Worm (Caenorhabditis elegans) whole organism, young adult: ENCODE results near the gene rec-8.

Experiments used
- B0336.3 ChIP-seq: fragments of 200-800 bp; sonication (Bioruptor generic); IDR thresholded peaks from 2 replicates; pipeline ENCODE4 v1.3.6; 2022; ENCODE audit warnings: missing genetic modification characterization, missing compliant biosample characterization
- C06A6.2 ChIP-seq: fragments of 200-800 bp; sonication (Bioruptor generic); conservative IDR thresholded peaks from 2 replicates; pipeline ENCODE4 v1.3.6; 2022; ENCODE audit warnings: missing genetic modification characterization, missing compliant biosample characterization
- C17E4.6 ChIP-seq: fragments of 200-800 bp; sonication (Bioruptor generic); IDR thresholded peaks from 2 replicates; pipeline ENCODE4 v1.3.6; 2022; ENCODE audit warnings: missing genetic modification reagents, missing genetic modification characterization, missing compliant biosample characterization
- D2030.7 ChIP-seq: fragments of 200-800 bp; sonication (Bioruptor generic); IDR thresholded peaks from 2 replicates; pipeline ENCODE4 v1.3.6; 2022; ENCODE audit warnings: missing genetic modification reagents, missing genetic modification characterization, missing compliant biosample characterization
- F23B12.7 ChIP-seq: sonication (generic microtip); optimal IDR thresholded peaks from 2 replicates; lab custom pipeline; 2017; ENCODE audit warnings: missing genetic modification characterization, mild to moderate bottlenecking, missing compliant biosample characterization, antibody characterized with exemption, moderate library complexity; ENCODE audit not compliant: insufficient read depth
- F57A8.1 ChIP-seq: fragments of 200-800 bp; sonication (Bioruptor generic); optimal IDR thresholded peaks from 2 replicates; lab custom pipeline; 2018; ENCODE audit warnings: mild to moderate bottlenecking, missing genetic modification characterization, moderate library complexity, missing compliant biosample characterization
- K12H6.12 ChIP-seq: fragments of 200-800 bp; sonication (Bioruptor generic); optimal IDR thresholded peaks from 2 replicates; lab custom pipeline; 2018; ENCODE audit warnings: mild to moderate bottlenecking, missing genetic modification characterization, missing compliant biosample characterization
- Y56A3A.18 ChIP-seq: fragments of 200-800 bp; sonication (Bioruptor generic); IDR thresholded peaks from 2 replicates; pipeline ENCODE4 v1.3.6; 2022; ENCODE audit warnings: missing genetic modification reagents, missing genetic modification characterization, missing compliant biosample characterization
- akir-1 ChIP-seq: fragments of 200-800 bp; sonication (Bioruptor generic); optimal IDR thresholded peaks from 2 replicates; lab custom pipeline; 2018; ENCODE audit warnings: mild to moderate bottlenecking, missing genetic modification characterization, moderate library complexity, missing compliant biosample characterization
- ama-1 ChIP-seq, 3 experiments: fragments of 150-350 bp in 1 of 3; sonication (generic microtip) in 2 of 3; optimal IDR thresholded peaks; 2 replicates each; lab custom pipeline; 2014 to 2018; ENCODE audit warnings: missing biosample characterization in 2 of 3, missing genetic modification characterization in 2 of 3, missing genetic modification reagents in 2 of 3
- atf-7 ChIP-seq: sonication (generic microtip); optimal IDR thresholded peaks from 2 replicates; lab custom pipeline; 2017; ENCODE audit warnings: mild to moderate bottlenecking, missing genetic modification characterization, missing compliant biosample characterization
- athp-1 ChIP-seq: sonication (generic microtip); optimal IDR thresholded peaks from 2 replicates; lab custom pipeline; 2017; ENCODE audit warnings: mild to moderate bottlenecking, missing genetic modification characterization, missing compliant biosample characterization
- attf-3 ChIP-seq: fragments of 200-800 bp; sonication (Bioruptor generic); conservative IDR thresholded peaks from 2 replicates; pipeline ENCODE4 v1.3.6; 2022; ENCODE audit warnings: missing genetic modification reagents, missing genetic modification characterization, missing compliant biosample characterization
- attf-5 ChIP-seq: fragments of 200-800 bp; sonication (Bioruptor generic); optimal IDR thresholded peaks from 2 replicates; lab custom pipeline; 2018; ENCODE audit warnings: mild to moderate bottlenecking, missing genetic modification characterization, missing compliant biosample characterization
- cebp-1 ChIP-seq, 2 experiments: fragments of 200-800 bp in 1 of 2; sonication (Bioruptor generic) in 1 of 2; sonication (generic microtip) in 1 of 2; IDR thresholded peaks in 1 of 2; optimal IDR thresholded peaks in 1 of 2; 2 replicates each; pipeline versions ENCODE4 v1.3.6 to Lab custom; 2017 to 2022; ENCODE audit warnings: missing compliant biosample characterization in 2 of 2, missing genetic modification characterization in 2 of 2, mild to moderate bottlenecking in 1 of 2, missing genetic modification reagents in 1 of 2, moderate library complexity in 1 of 2
- ceh-79 ChIP-seq: sonication (generic microtip); optimal IDR thresholded peaks from 2 replicates; lab custom pipeline; 2017; ENCODE audit warnings: mild to moderate bottlenecking, missing genetic modification characterization, missing compliant biosample characterization
- dox-1 ChIP-seq: fragments of 200-800 bp; sonication (Bioruptor generic); IDR thresholded peaks from 2 replicates; pipeline ENCODE4 v1.3.6; 2022; ENCODE audit warnings: missing genetic modification reagents, missing genetic modification characterization, missing compliant biosample characterization
- dpff-1 ChIP-seq: sonication (generic microtip); optimal IDR thresholded peaks from 2 replicates; lab custom pipeline; 2017; ENCODE audit warnings: mild to moderate bottlenecking, missing genetic modification characterization, missing compliant biosample characterization
- dpl-1 ChIP-seq: fragments of 150-350 bp; optimal IDR thresholded peaks from 2 replicates; lab custom pipeline; 2014; ENCODE audit warnings: missing biosample characterization, missing genetic modification reagents, missing genetic modification characterization
- egrh-3 ChIP-seq: fragments of 200-800 bp; sonication (Bioruptor generic); IDR thresholded peaks from 2 replicates; pipeline ENCODE4 v1.3.6; 2022; ENCODE audit warnings: missing genetic modification reagents, missing genetic modification characterization, missing compliant biosample characterization
- ekl-4 ChIP-seq: fragments of 200-800 bp; sonication (Bioruptor generic); IDR thresholded peaks from 2 replicates; pipeline ENCODE4 v1.3.6; 2022; ENCODE audit warnings: missing genetic modification reagents, missing genetic modification characterization, missing compliant biosample characterization
- lin-54 ChIP-seq: fragments of 200-800 bp; sonication (Bioruptor generic); optimal IDR thresholded peaks from 2 replicates; lab custom pipeline; 2018; ENCODE audit warnings: mild to moderate bottlenecking, missing genetic modification characterization, missing compliant biosample characterization
- lsl-1 ChIP-seq: fragments of 200-800 bp; sonication (Bioruptor generic); optimal IDR thresholded peaks from 2 replicates; lab custom pipeline; 2018; ENCODE audit warnings: mild to moderate bottlenecking, missing genetic modification characterization, moderate library complexity, missing compliant biosample characterization
- lsy-27 ChIP-seq: sonication (generic microtip); optimal IDR thresholded peaks from 2 replicates; lab custom pipeline; 2017; ENCODE audit warnings: missing genetic modification characterization, mild to moderate bottlenecking, missing compliant biosample characterization, antibody characterized with exemption, missing genotype, borderline replicate concordance; ENCODE audit not compliant: insufficient read depth
- madf-10 ChIP-seq: sonication (generic microtip); optimal IDR thresholded peaks from 2 replicates; lab custom pipeline; 2016; ENCODE audit warnings: mild to moderate bottlenecking, missing genetic modification characterization, missing compliant biosample characterization
- madf-6 ChIP-seq: fragments of 200-800 bp; sonication (Bioruptor generic); IDR thresholded peaks from 2 replicates; pipeline ENCODE4 v1.3.6; 2022; ENCODE audit warnings: missing genetic modification reagents, missing genetic modification characterization, missing compliant biosample characterization
- mcd-1 ChIP-seq: fragments of 200-800 bp; sonication (Bioruptor generic); IDR thresholded peaks from 2 replicates; pipeline ENCODE4 v1.3.6; 2022; ENCODE audit warnings: missing genetic modification reagents, missing genetic modification characterization, missing compliant biosample characterization
- mes-4 ChIP-seq: sonication (generic microtip); optimal IDR thresholded peaks from 2 replicates; lab custom pipeline; 2016; ENCODE audit warnings: missing genotype, missing genetic modification characterization, missing compliant biosample characterization
- mxl-1 ChIP-seq: sonication (generic microtip); optimal IDR thresholded peaks from 2 replicates; lab custom pipeline; 2016; ENCODE audit warnings: missing genetic modification characterization, missing compliant biosample characterization
- nfyb-1 ChIP-seq: fragments of 200-800 bp; sonication (Bioruptor generic); IDR thresholded peaks from 2 replicates; pipeline ENCODE4 v1.3.6; 2022; ENCODE audit warnings: missing genetic modification reagents, missing genetic modification characterization, missing compliant biosample characterization
- nhr-179 ChIP-seq: sonication (generic microtip); optimal IDR thresholded peaks from 2 replicates; lab custom pipeline; 2016; ENCODE audit warnings: mild to moderate bottlenecking, missing genetic modification characterization, missing compliant biosample characterization
- nhr-80 ChIP-seq: sonication (generic microtip); optimal IDR thresholded peaks from 2 replicates; lab custom pipeline; 2016; ENCODE audit warnings: missing genetic modification characterization, missing compliant biosample characterization
- rpc-1 ChIP-seq, 2 experiments: fragments of 150-350 bp in 1 of 2; sonication (generic microtip) in 1 of 2; optimal IDR thresholded peaks; 2 replicates each; lab custom pipeline; 2014 to 2018; ENCODE audit warnings: missing biosample characterization in 1 of 2, missing genetic modification characterization in 1 of 2, missing genetic modification reagents in 1 of 2, missing genotype in 1 of 2
- sdz-38 ChIP-seq: sonication (generic microtip); optimal IDR thresholded peaks from 2 replicates; lab custom pipeline; 2016; ENCODE audit warnings: missing genotype, missing genetic modification characterization, missing compliant biosample characterization
- snpc-1.1 ChIP-seq: sonication (generic microtip); optimal IDR thresholded peaks from 2 replicates; lab custom pipeline; 2017; ENCODE audit warnings: missing genetic modification characterization, mild to moderate bottlenecking, missing compliant biosample characterization, antibody characterized with exemption, moderate library complexity, missing genotype, missing genetic modification reagents; ENCODE audit not compliant: insufficient read depth
- snpc-4 ChIP-seq, 5 experiments: fragments of 150-350 bp in 1 of 5; sonication (generic microtip) in 4 of 5; optimal IDR thresholded peaks; 2 replicates each; lab custom pipeline; 2014 to 2018; ENCODE audit warnings: missing genetic modification characterization in 5 of 5, missing biosample characterization in 3 of 5, antibody characterized with exemption in 2 of 5, mild to moderate bottlenecking in 2 of 5, missing compliant biosample characterization in 2 of 5, missing genotype in 2 of 5, moderate library complexity in 2 of 5, missing genetic modification reagents in 1 of 5
- unc-62 ChIP-seq: fragments of 150-350 bp; optimal IDR thresholded peaks from 2 replicates; lab custom pipeline; 2014; ENCODE audit warnings: missing biosample characterization, missing genetic modification reagents, missing genetic modification characterization
- ztf-18 ChIP-seq: sonication (generic microtip); optimal IDR thresholded peaks from 2 replicates; lab custom pipeline; 2016; ENCODE audit warnings: missing genotype, mild to moderate bottlenecking, missing genetic modification characterization, missing compliant biosample characterization
- ztf-25 ChIP-seq: fragments of 200-800 bp; sonication (Bioruptor generic); IDR thresholded peaks from 2 replicates; pipeline ENCODE4 v1.3.6; 2022; ENCODE audit warnings: missing genetic modification reagents, missing genetic modification characterization, missing compliant biosample characterization
- ztf-26 ChIP-seq: sonication (generic microtip); optimal IDR thresholded peaks from 2 replicates; lab custom pipeline; 2017; ENCODE audit warnings: missing genetic modification characterization, missing compliant biosample characterization

rec-8 gene

DNA sequence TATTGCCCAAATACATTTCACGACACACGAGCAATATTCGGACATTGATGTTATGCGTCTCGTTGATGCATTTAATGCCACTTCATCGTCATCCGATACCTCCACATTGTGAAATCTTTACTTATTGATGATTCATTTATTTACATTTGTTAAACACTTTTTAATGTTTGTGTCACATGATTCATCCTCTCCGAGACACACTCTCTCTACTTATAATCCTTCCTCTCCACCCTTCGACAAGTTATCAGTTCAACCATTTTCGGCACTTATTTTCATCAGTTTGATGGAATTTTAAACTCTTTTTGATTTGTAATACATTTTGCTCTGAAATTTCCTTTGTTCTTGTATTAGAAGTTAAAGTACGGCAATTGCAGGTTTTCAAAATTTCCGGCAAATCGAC lies 6.9 kb downstream of the rec-8 start:
- TF ChIP-seq F23B12.7 (tag; lab: Kevin White, UChicago) (no peak), C17E4.6 (GFP tag; lab: Robert Waterston, UW) (no peak), nhr-80 (tag; lab: Kevin White, UChicago) (peak; percentile 12)

- no peak for TF ChIP-seq ama-1 (optimal IDR thresholded peaks at IDR 0.05; lab: Kevin White, UChicago)
- TF ChIP-seq ama-1 (GFP tag; optimal IDR thresholded peaks at IDR 0.05; lab: Kevin White, UChicago): no peak
- no peak for TF ChIP-seq lin-54 (GFP tag; lab: Kevin White, UChicago)
- TF ChIP-seq ztf-18 (tag; lab: Kevin White, UChicago): no peak
- TF ChIP-seq F57A8.1: no peak
- no peak for TF ChIP-seq dpff-1 (tag; lab: Kevin White, UChicago)
- TF ChIP-seq dpl-1 (GFP tag; lab: Kevin White, UChicago): no peak
- no peak for TF ChIP-seq madf-6 (GFP tag; lab: Robert Waterston, UW)
- no peak for TF ChIP-seq Y56A3A.18 (GFP tag; lab: Robert Waterston, UW)
- TF ChIP-seq egrh-3 (GFP tag; lab: Robert Waterston, UW): no peak
- no peak for TF ChIP-seq C06A6.2 (GFP tag; lab: Robert Waterston, UW)
- TF ChIP-seq mes-4 (tag; lab: Kevin White, UChicago): no peak
- TF ChIP-seq atf-7 (tag; lab: Kevin White, UChicago): no peak
- TF ChIP-seq mxl-1 (tag; lab: Kevin White, UChicago): no peak
- no peak for TF ChIP-seq attf-3 (GFP tag; lab: Robert Waterston, UW)
- no peak for TF ChIP-seq snpc-1.1 (tag; lab: Kevin White, UChicago)
- no peak for TF ChIP-seq D2030.7 (GFP tag; lab: Robert Waterston, UW)
- no peak for TF ChIP-seq sdz-38
- no peak for TF ChIP-seq nhr-179 (tag; lab: Kevin White, UChicago)
- TF ChIP-seq ekl-4: no peak
- TF ChIP-seq ztf-25 (GFP tag; lab: Robert Waterston, UW): no peak
These were observed 10.4 kb downstream of the rec-8 start, which contains the start of gene W02A2.5 for ce11 chrIV:13342555-13342954. Gene W02A2.5 (plus strand): TSS chrIV:13342855.

ce11 chrIV:13334287-13334686 lies 18.7 kb downstream of the rec-8 start:
- TF ChIP-seq atf-7 (tag; lab: Kevin White, UChicago) (peak; percentile 14), snpc-4 (GFP tag; optimal IDR thresholded peaks at IDR 0.05; lab: Kevin White, UChicago) (no peak), snpc-4 (tag; optimal IDR thresholded peaks at IDR 0.05; lab: Kevin White, UChicago) (peak in 1 of 4 experiments; percentile 2), ztf-26 (tag; lab: Kevin White, UChicago) (peak; percentile 18), rpc-1 (optimal IDR thresholded peaks at IDR 0.05; lab: Kevin White, UChicago) (no peak), rpc-1 (tag; optimal IDR thresholded peaks at IDR 0.05; lab: Kevin White, UChicago) (no peak), akir-1 (GFP tag; lab: Kevin White, UChicago) (no peak), snpc-1.1 (tag; lab: Kevin White, UChicago) (no peak), egrh-3 (GFP tag; lab: Robert Waterston, UW) (no peak), madf-10 (tag; lab: Kevin White, UChicago) (no peak), unc-62 (GFP tag; lab: Kevin White, UChicago) (no peak), cebp-1 (GFP tag; IDR thresholded peaks at IDR 0.05; lab: Robert Waterston, UW) (no peak), cebp-1 (tag; optimal IDR thresholded peaks at IDR 0.05; lab: Kevin White, UChicago) (peak; percentile 60), ceh-79 (tag; lab: Kevin White, UChicago) (no peak), nhr-80 (tag; lab: Kevin White, UChicago) (peak; percentile 92), K12H6.12 (tag; lab: Kevin White, UChicago) (no peak), dox-1 (GFP tag; lab: Robert Waterston, UW) (0 out of 2 replicates have a peak, but pooled peaks have one; percentile 41), athp-1 (tag; lab: Kevin White, UChicago) (no peak), lsl-1 (no peak), nfyb-1 (GFP tag; lab: Robert Waterston, UW) (0 out of 2 replicates have a peak, but pooled peaks have one; percentile 29), lsy-27 (tag; lab: Kevin White, UChicago) (no peak), attf-5 (peak; percentile 11), mcd-1 (no peak), sdz-38 (no peak), B0336.3 (GFP tag; lab: Robert Waterston, UW) (peak; percentile 43; the same call in 1 of the 2 replicates)
